Worm (Caenorhabditis elegans) whole organism, young adult: ENCODE results near the gene R01H2.1.

Experiments
- B0019.2 ChIP-seq: fragments of 200-800 bp; sonication (Bioruptor generic); conservative IDR thresholded peaks from 2 replicates; pipeline ENCODE4 v1.3.6; 2022; ENCODE audit warnings: missing genetic modification reagents, missing genetic modification characterization, missing compliant biosample characterization
- B0035.1 ChIP-seq: sonication (generic microtip); optimal IDR thresholded peaks from 2 replicates; lab custom pipeline; 2016; ENCODE audit warnings: missing genetic modification characterization, mild to moderate bottlenecking, missing compliant biosample characterization, missing genotype, missing genetic modification reagents
- D2030.7 ChIP-seq: fragments of 200-800 bp; sonication (Bioruptor generic); IDR thresholded peaks from 2 replicates; pipeline ENCODE4 v1.3.6; 2022; ENCODE audit warnings: missing genetic modification reagents, missing genetic modification characterization, missing compliant biosample characterization
- F23B12.7 ChIP-seq: sonication (generic microtip); optimal IDR thresholded peaks from 2 replicates; lab custom pipeline; 2017; ENCODE audit warnings: missing genetic modification characterization, mild to moderate bottlenecking, missing compliant biosample characterization, antibody characterized with exemption, moderate library complexity; ENCODE audit not compliant: insufficient read depth
- F37B4.10 ChIP-seq: fragments of 200-800 bp; sonication (Bioruptor generic); IDR thresholded peaks from 2 replicates; pipeline ENCODE4 v1.3.6; 2022; ENCODE audit warnings: missing genetic modification characterization, missing compliant biosample characterization
- ZK185.1 ChIP-seq: sonication (generic microtip); optimal IDR thresholded peaks from 2 replicates; lab custom pipeline; 2016; ENCODE audit warnings: mild to moderate bottlenecking, missing genetic modification characterization, missing compliant biosample characterization; ENCODE audit not compliant: poor library complexity, severe bottlenecking
- aptf-3 ChIP-seq: fragments of 200-800 bp; sonication (Bioruptor generic); IDR thresholded peaks from 2 replicates; pipeline ENCODE4 v1.3.6; 2022; ENCODE audit warnings: missing genetic modification characterization, missing compliant biosample characterization
- athp-1 ChIP-seq: sonication (generic microtip); optimal IDR thresholded peaks from 2 replicates; lab custom pipeline; 2017; ENCODE audit warnings: mild to moderate bottlenecking, missing genetic modification characterization, missing compliant biosample characterization
- attf-5 ChIP-seq: fragments of 200-800 bp; sonication (Bioruptor generic); optimal IDR thresholded peaks from 2 replicates; lab custom pipeline; 2018; ENCODE audit warnings: mild to moderate bottlenecking, missing genetic modification characterization, missing compliant biosample characterization
- ccch-3 ChIP-seq: fragments of 200-800 bp; sonication (Bioruptor generic); optimal IDR thresholded peaks from 2 replicates; lab custom pipeline; 2018; ENCODE audit warnings: mild to moderate bottlenecking, missing genetic modification characterization, missing compliant biosample characterization
- cebp-1 ChIP-seq, 2 experiments: fragments of 200-800 bp in 1 of 2; sonication (Bioruptor generic) in 1 of 2; sonication (generic microtip) in 1 of 2; IDR thresholded peaks in 1 of 2; optimal IDR thresholded peaks in 1 of 2; 2 replicates each; pipeline versions ENCODE4 v1.3.6 to Lab custom; 2017 to 2022; ENCODE audit warnings: missing compliant biosample characterization in 2 of 2, missing genetic modification characterization in 2 of 2, mild to moderate bottlenecking in 1 of 2, missing genetic modification reagents in 1 of 2, moderate library complexity in 1 of 2
- ceh-58 ChIP-seq: fragments of 200-800 bp; sonication (Bioruptor generic); IDR thresholded peaks from 2 replicates; pipeline ENCODE4 v1.3.6; 2022; ENCODE audit warnings: missing genetic modification characterization, missing compliant biosample characterization
- ceh-79 ChIP-seq: sonication (generic microtip); optimal IDR thresholded peaks from 2 replicates; lab custom pipeline; 2017; ENCODE audit warnings: mild to moderate bottlenecking, missing genetic modification characterization, missing compliant biosample characterization
- ceh-91 ChIP-seq: fragments of 200-800 bp; sonication (Bioruptor generic); IDR thresholded peaks from 2 replicates; pipeline ENCODE4 v1.3.6; 2022; ENCODE audit warnings: missing genetic modification reagents, missing genetic modification characterization, missing compliant biosample characterization
- dpff-1 ChIP-seq: sonication (generic microtip); optimal IDR thresholded peaks from 2 replicates; lab custom pipeline; 2017; ENCODE audit warnings: mild to moderate bottlenecking, missing genetic modification characterization, missing compliant biosample characterization
- dpl-1 ChIP-seq: fragments of 150-350 bp; optimal IDR thresholded peaks from 2 replicates; lab custom pipeline; 2014; ENCODE audit warnings: missing biosample characterization, missing genetic modification reagents, missing genetic modification characterization
- efl-1 ChIP-seq: fragments of 150-350 bp; optimal IDR thresholded peaks from 2 replicates; lab custom pipeline; 2014; ENCODE audit warnings: missing biosample characterization, missing genetic modification reagents, missing genetic modification characterization
- egl-44 ChIP-seq: fragments of 200-800 bp; sonication (Bioruptor generic); IDR thresholded peaks from 2 replicates; pipeline ENCODE4 v1.3.6; 2022; ENCODE audit warnings: missing genetic modification reagents, missing genetic modification characterization, missing compliant biosample characterization
- egrh-3 ChIP-seq: fragments of 200-800 bp; sonication (Bioruptor generic); IDR thresholded peaks from 2 replicates; pipeline ENCODE4 v1.3.6; 2022; ENCODE audit warnings: missing genetic modification reagents, missing genetic modification characterization, missing compliant biosample characterization
- fkh-3 ChIP-seq: sonication (generic microtip); optimal IDR thresholded peaks from 2 replicates; lab custom pipeline; 2016; ENCODE audit warnings: mild to moderate bottlenecking, missing genetic modification characterization, missing compliant biosample characterization
- hlh-12 ChIP-seq: sonication (generic microtip); optimal IDR thresholded peaks from 2 replicates; lab custom pipeline; 2016; ENCODE audit warnings: missing genetic modification characterization, missing compliant biosample characterization
- lag-1 ChIP-seq: fragments of 200-800 bp; sonication (Bioruptor generic); IDR thresholded peaks from 2 replicates; pipeline ENCODE4 v1.3.6; 2022; ENCODE audit warnings: missing genetic modification reagents, missing genetic modification characterization, missing compliant biosample characterization
- lin-35 ChIP-seq, 3 experiments: fragments of 150-350 bp in 2 of 3; sonication (generic microtip) in 1 of 3; optimal IDR thresholded peaks; 2 replicates each; lab custom pipeline; 2014 to 2018; ENCODE audit warnings: missing biosample characterization in 3 of 3, missing genetic modification characterization in 3 of 3, missing genetic modification reagents in 3 of 3
- lin-54 ChIP-seq: fragments of 200-800 bp; sonication (Bioruptor generic); optimal IDR thresholded peaks from 2 replicates; lab custom pipeline; 2018; ENCODE audit warnings: mild to moderate bottlenecking, missing genetic modification characterization, missing compliant biosample characterization
- madf-10 ChIP-seq: sonication (generic microtip); optimal IDR thresholded peaks from 2 replicates; lab custom pipeline; 2016; ENCODE audit warnings: mild to moderate bottlenecking, missing genetic modification characterization, missing compliant biosample characterization
- mcd-1 ChIP-seq: fragments of 200-800 bp; sonication (Bioruptor generic); IDR thresholded peaks from 2 replicates; pipeline ENCODE4 v1.3.6; 2022; ENCODE audit warnings: missing genetic modification reagents, missing genetic modification characterization, missing compliant biosample characterization
- nfya-2 ChIP-seq: fragments of 200-800 bp; sonication (Bioruptor generic); IDR thresholded peaks from 2 replicates; pipeline ENCODE4 v1.3.6; 2022; ENCODE audit warnings: missing genetic modification reagents, missing genetic modification characterization, missing compliant biosample characterization
- nhr-179 ChIP-seq: sonication (generic microtip); optimal IDR thresholded peaks from 2 replicates; lab custom pipeline; 2016; ENCODE audit warnings: mild to moderate bottlenecking, missing genetic modification characterization, missing compliant biosample characterization
- snpc-1.3 ChIP-seq: sonication (generic microtip); optimal IDR thresholded peaks from 2 replicates; lab custom pipeline; 2017; ENCODE audit warnings: missing genetic modification characterization, mild to moderate bottlenecking, missing compliant biosample characterization, antibody characterized with exemption, moderate library complexity, missing genotype, missing genetic modification reagents; ENCODE audit not compliant: insufficient read depth
- snpc-3.4 ChIP-seq: sonication (generic microtip); optimal IDR thresholded peaks from 2 replicates; lab custom pipeline; 2017; ENCODE audit warnings: missing genetic modification characterization, mild to moderate bottlenecking, missing compliant biosample characterization, antibody characterized with exemption, moderate library complexity, missing genotype, missing genetic modification reagents
- tlf-1 ChIP-seq: fragments of 200-800 bp; sonication (Bioruptor generic); optimal IDR thresholded peaks from 2 replicates; lab custom pipeline; 2018; ENCODE audit warnings: mild to moderate bottlenecking, missing genetic modification characterization, missing compliant biosample characterization
- unc-130 ChIP-seq: sonication (generic microtip); optimal IDR thresholded peaks from 2 replicates; lab custom pipeline; 2016; ENCODE audit warnings: missing genetic modification reagents, missing genetic modification characterization, missing compliant biosample characterization
- unc-62 ChIP-seq: fragments of 150-350 bp; optimal IDR thresholded peaks from 2 replicates; lab custom pipeline; 2014; ENCODE audit warnings: missing biosample characterization, missing genetic modification reagents, missing genetic modification characterization
- ztf-3 ChIP-seq: fragments of 200-800 bp; sonication (Bioruptor generic); optimal IDR thresholded peaks from 2 replicates; lab custom pipeline; 2018; ENCODE audit warnings: mild to moderate bottlenecking, missing genetic modification characterization, missing compliant biosample characterization

R01H2.1 gene

ce11 chrIII:7073801-7074386, 11.2 kb downstream of the R01H2.1 start, which contains the start of gene ZK418.5:
Gene ZK418.5, minus strand, starts transcription at chrIII:7073851.
- TF ChIP-seq ceh-58 (GFP tag; lab: Robert Waterston, UW) (no peak), ceh-79 (tag; lab: Kevin White, UChicago) (no peak), dpff-1 (tag; lab: Kevin White, UChicago) (no peak), dpl-1 (GFP tag; lab: Kevin White, UChicago) (peak; percentile 70), mcd-1 (GFP tag; lab: Robert Waterston, UW) (peak; percentile 91), unc-130 (GFP tag; lab: Kevin White, UChicago) (no peak), efl-1 (GFP tag; lab: Kevin White, UChicago) (peak; percentile 77), lin-54 (GFP tag; lab: Kevin White, UChicago) (peak; percentile 88), lin-35 (GFP tag; optimal IDR thresholded peaks at IDR 0.05; lab: Kevin White, UChicago) (peak; percentile 8 to 86 (median 49)), attf-5 (GFP tag; lab: Kevin White, UChicago) (peak; percentile 15)

DNA sequence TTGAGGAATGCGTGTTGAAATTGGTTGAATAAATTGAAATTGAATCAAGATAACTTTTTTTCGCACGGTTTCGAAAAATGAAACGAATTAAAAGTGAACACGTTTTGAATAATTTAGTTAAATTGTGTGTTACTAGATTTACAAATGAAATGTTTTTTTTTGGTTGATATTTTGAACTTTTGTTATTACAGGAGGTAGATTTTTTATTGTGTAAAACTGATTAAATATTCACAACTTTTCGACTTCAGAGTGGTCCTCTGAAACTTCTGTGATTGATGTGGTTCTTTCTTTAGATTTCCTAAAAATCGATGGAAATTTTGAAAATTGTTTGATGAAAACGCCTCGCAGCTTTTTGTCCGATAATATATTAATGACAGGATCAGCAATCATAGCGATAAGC, 13.7 kb downstream of the R01H2.1 start, which contains the start of gene ZK418.13:
TSS of gene ZK418.13 (minus strand) at position 101 of the 400 bp plus-strand sequence.
- no peak for TF ChIP-seq lag-1 (GFP tag; lab: Robert Waterston, UW)
- no peak for TF ChIP-seq nhr-179
- TF ChIP-seq madf-10: no peak
- no peak for TF ChIP-seq snpc-3.4
- TF ChIP-seq D2030.7 (GFP tag; lab: Robert Waterston, UW): no peak
- TF ChIP-seq nfya-2: no peak
- TF ChIP-seq egrh-3: no peak
- TF ChIP-seq B0035.1 (tag; lab: Kevin White, UChicago): no peak
- no peak for TF ChIP-seq B0019.2
- TF ChIP-seq athp-1 (tag; lab: Kevin White, UChicago): no peak

DNA sequence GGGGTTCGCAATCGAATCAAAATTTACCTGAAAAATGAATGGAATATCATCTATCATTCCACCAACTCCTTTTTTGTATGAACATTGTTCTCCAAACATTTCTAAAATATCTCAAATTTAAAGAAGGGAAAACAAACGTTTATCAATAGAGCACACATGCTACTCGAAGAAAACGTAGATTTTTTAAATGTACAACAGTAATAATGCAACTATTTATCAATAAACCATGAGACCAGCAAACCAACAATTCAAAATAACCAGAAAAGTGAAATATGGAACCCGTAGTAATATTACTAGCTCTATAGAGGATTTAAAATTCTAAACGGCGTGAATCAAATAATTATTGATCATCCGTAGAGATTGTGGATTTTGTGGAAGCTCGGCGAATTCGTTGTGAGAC, 16.1 kb downstream of the R01H2.1 start, which contains the start of gene ZK418.6:
TSS of gene ZK418.6 (minus strand) at position 101 of the 400 bp plus-strand sequence.
- TF ChIP-seq ztf-3 (no peak), unc-62 (GFP tag; lab: Kevin White, UChicago) (no peak), F23B12.7 (tag; lab: Kevin White, UChicago) (no peak), egl-44 (GFP tag; lab: Robert Waterston, UW) (no peak), aptf-3 (GFP tag; lab: Robert Waterston, UW) (no peak), lin-54 (GFP tag; lab: Kevin White, UChicago) (no peak), dpl-1 (GFP tag; lab: Kevin White, UChicago) (no peak), tlf-1 (GFP tag; lab: Kevin White, UChicago) (no peak), ZK185.1 (tag; lab: Kevin White, UChicago) (no peak), lin-35 (GFP tag; optimal IDR thresholded peaks at IDR 0.05; lab: Kevin White, UChicago) (no peak), snpc-1.3 (tag; lab: Kevin White, UChicago) (no peak), F37B4.10 (GFP tag; lab: Robert Waterston, UW) (no peak), cebp-1 (GFP tag; IDR thresholded peaks at IDR 0.05; lab: Robert Waterston, UW) (no peak), cebp-1 (tag; optimal IDR thresholded peaks at IDR 0.05; lab: Kevin White, UChicago) (no peak), ceh-79 (tag; lab: Kevin White, UChicago) (no peak), ccch-3 (GFP tag; lab: Kevin White, UChicago) (no peak), attf-5 (GFP tag; lab: Kevin White, UChicago) (no peak), hlh-12 (tag; lab: Kevin White, UChicago) (no peak), fkh-3 (tag; lab: Kevin White, UChicago) (no peak), ceh-91 (GFP tag; lab: Robert Waterston, UW) (no peak)
